Worm (Caenorhabditis elegans): ENCODE data around the gene F13H8.2.

DNA sequence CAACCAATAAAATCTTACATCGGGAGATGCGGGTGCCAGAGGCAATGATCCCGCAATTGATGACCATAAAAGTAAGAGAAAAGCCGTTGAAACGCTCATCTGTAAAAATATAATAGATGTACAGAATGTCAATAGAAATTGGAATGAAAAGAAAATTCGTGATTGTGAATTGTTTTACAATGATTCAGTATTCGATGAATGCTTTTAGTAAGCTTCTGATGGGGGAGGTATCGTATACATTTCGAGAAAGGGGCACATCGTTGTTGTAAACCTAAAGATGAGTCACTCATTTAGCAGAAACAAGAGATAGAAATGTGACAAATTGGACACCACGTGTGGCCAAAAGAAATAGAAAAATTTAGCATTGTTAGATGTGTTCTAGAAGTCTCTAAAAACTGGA is 47.6 kb upstream of the F13H8.2 start, which contains the start of gene C30B5.6:
- TF ChIP-seq lsy-2 (tag; optimal IDR thresholded peaks at IDR 0.05) (no peak), M03D4.4 (tag; optimal IDR thresholded peaks at IDR 0.05) (no peak), elt-1 (tag; optimal IDR thresholded peaks at IDR 0.05; ENCODE audit: borderline replicate concordance, insufficient read depth) (no peak), lin-13 (tag; optimal IDR thresholded peaks at IDR 0.05) (no peak), mep-1 (tag; optimal IDR thresholded peaks at IDR 0.05) (no peak)
